Worm (Caenorhabditis elegans): ENCODE measurements around the gene H37A05.2.

H37A05.2 gene

DNA sequence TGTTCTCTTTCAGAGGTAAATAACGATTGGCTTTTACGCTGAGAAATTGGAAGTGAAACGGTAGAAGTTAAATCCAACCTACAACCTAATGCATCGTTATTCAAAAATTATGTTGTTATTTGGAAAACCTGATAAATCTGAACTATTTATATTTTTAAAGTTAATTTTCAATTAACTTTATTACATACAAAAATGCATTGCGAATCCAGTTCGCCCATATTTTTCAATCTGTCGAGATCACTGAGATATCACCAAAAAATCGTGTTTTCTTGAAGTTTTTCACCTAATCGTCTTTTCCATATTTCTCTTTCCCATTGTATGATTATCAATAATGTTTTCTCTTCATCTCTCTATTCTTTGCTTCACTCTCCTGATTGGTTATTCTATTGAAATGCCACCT lies 13.4 kb downstream of the H37A05.2 start, which contains the start of gene F53F4.15:
F53F4.15 (plus strand) TSS at position 301 of the 400 bp plus-strand sequence.
- TF ChIP-seq ces-1 (GFP tag; optimal IDR thresholded peaks at IDR 0.05) (no peak), nhr-237 (tag; optimal IDR thresholded peaks at IDR 0.05) (no peak), lin-32 (GFP tag; optimal IDR thresholded peaks at IDR 0.05) (no peak)

DNA sequence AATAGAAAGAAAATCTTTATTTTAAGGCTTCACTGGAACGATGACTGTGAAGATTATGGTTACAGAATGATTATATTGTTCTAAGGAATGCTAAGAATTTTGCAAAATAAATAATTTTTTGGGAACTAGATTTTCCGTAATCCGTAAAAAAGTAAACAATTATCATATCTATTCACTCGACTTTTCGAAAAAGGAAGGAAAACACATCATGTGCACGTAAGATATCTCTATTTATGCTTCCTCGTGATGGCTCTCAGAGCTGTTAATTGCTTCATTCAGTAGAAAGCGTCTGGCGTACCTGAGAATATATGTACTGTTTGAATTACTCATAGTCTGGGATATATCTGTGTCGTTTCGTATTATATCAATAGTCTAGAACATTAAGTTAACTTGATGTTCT lies 14.3 kb downstream of the H37A05.2 start, which contains the start of gene srd-11:
srd-11 (minus strand) TSS at position 101 of the 400 bp plus-strand sequence.
- TF ChIP-seq unc-62 (GFP tag; optimal IDR thresholded peaks at IDR 0.05) = no peak
- TF ChIP-seq ceh-43 (GFP tag; optimal IDR thresholded peaks at IDR 0.05) = no peak
- no peak for TF ChIP-seq ceh-83 (GFP tag; optimal IDR thresholded peaks at IDR 0.05)
- TF ChIP-seq unc-120 (tag; optimal IDR thresholded peaks at IDR 0.05; ENCODE audit: poor library complexity, severe bottlenecking) = no peak
- TF ChIP-seq nhr-76 (tag; optimal IDR thresholded peaks at IDR 0.05) = no peak
- no peak for TF ChIP-seq lin-32 (GFP tag; optimal IDR thresholded peaks at IDR 0.05)
- no peak for TF ChIP-seq bed-3 (GFP tag; optimal IDR thresholded peaks at IDR 0.05)

DNA sequence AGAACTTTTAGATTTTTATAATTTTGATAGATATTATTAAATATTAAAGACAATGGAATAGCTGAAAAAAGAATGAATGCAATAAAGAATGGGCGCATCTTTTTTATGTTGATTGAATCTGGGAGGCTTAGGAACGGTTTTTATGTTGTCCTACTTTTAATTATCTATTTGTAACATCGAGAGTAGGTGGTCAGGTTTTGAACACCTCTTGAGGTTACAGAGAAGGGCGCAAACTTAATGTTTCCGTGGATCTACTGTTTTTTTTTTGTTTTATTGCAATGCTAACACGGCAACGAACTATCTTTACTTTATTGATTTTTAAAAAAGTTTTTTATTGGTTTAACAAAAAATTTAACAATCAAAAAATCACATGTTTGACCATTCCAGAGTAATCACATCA lies 20.2 kb downstream of the H37A05.2 start, which contains the start of gene F53F4.7:
F53F4.7 (minus strand) TSS at position 101 of the 400 bp plus-strand sequence.
- no peak for TF ChIP-seq tbx-8 (GFP tag; optimal IDR thresholded peaks at IDR 0.05)
- no peak for TF ChIP-seq elt-1 (tag; optimal IDR thresholded peaks at IDR 0.05; ENCODE audit: borderline replicate concordance, insufficient read depth)
- no peak for TF ChIP-seq M03D4.4 (tag; optimal IDR thresholded peaks at IDR 0.05)
- TF ChIP-seq unc-62 (GFP tag; optimal IDR thresholded peaks at IDR 0.05) = no peak
- no peak for TF ChIP-seq zip-8 (tag; optimal IDR thresholded peaks at IDR 0.05)
- no peak for TF ChIP-seq ztf-11 (tag; optimal IDR thresholded peaks at IDR 0.05)
- TF ChIP-seq ceh-43 (GFP tag; optimal IDR thresholded peaks at IDR 0.05) = no peak
- TF ChIP-seq ham-2 (GFP tag; optimal IDR thresholded peaks at IDR 0.05) = no peak
- no peak for TF ChIP-seq bed-3 (GFP tag; optimal IDR thresholded peaks at IDR 0.05)
- TF ChIP-seq ces-1 (GFP tag; optimal IDR thresholded peaks at IDR 0.05) = no peak
- TF ChIP-seq flh-1 (GFP tag; optimal IDR thresholded peaks at IDR 0.05) = no peak
- no peak for TF ChIP-seq cnd-1 (tag; optimal IDR thresholded peaks at IDR 0.05)

DNA sequence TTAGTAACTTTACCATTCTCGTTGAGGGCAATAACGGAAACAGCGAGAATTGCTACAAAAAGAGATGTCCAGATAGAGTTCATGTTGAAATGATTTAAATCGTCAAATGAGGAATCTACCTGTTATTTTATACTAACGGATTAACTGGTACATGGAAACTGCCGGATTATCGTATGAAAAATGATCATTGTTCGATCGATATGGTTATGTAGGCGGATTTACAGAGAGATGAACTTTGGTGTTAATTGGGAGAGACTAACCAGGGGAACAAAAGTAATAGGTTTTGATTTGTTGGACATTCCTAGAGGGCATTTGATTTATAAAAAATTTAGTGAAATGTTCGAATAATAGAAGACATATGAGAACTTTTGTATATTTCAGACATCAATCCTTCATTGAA lies 22.3 kb downstream of the H37A05.2 start, which contains the start of gene spig-9:
spig-9 (minus strand) TSS at position 101 of the 400 bp plus-strand sequence.
- TF ChIP-seq zip-8 (tag; optimal IDR thresholded peaks at IDR 0.05) (no peak), elt-1 (tag; optimal IDR thresholded peaks at IDR 0.05; ENCODE audit: borderline replicate concordance, insufficient read depth) (no peak), tbx-8 (GFP tag; optimal IDR thresholded peaks at IDR 0.05) (no peak), drap-1 (GFP tag; optimal IDR thresholded peaks at IDR 0.05) (no peak), ceh-43 (GFP tag; optimal IDR thresholded peaks at IDR 0.05) (no peak)

DNA sequence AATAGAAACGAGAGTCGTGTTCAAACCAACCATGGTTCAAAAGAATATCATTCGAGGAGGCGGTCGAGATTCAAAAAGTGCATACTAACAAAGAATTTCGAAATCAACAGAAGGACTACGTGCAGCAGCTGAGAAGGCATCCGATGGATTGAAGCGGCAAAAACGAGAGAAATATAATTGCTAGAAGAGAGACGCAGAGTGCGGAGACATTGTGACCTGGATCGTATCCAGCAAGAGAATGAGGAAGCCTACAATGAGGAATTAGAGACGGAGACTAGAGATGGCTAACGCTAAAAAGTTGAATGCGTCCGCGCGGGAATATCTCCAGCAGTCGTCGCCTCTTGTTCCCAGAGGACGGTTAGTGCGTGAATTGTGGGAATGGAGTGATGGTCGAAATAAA lies 24.2 kb downstream of the H37A05.2 start:
- TF ChIP-seq ham-2 (GFP tag; optimal IDR thresholded peaks at IDR 0.05) (peak; percentile 93), mab-5 (tag; optimal IDR thresholded peaks at IDR 0.05) (no peak)

DNA sequence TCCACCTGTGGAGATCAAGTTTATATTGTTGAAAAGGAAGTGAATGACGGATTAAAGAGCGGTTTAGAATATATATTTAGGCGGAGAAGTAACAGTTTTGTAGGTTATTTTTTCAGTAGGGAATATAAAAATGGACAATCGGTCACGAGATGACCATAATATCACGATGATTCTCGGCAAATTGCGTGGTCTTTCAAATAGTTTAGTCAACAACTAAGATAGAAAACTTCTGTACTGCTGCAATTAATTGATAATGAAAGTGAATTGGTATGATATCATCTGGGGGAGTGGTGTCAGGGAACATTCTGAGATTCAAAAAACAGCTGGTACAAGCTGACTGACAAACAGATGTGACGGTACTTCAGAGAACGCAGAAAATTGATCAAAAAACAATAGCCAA lies 25.6 kb downstream of the H37A05.2 start:
- TF ChIP-seq ceh-43 (GFP tag; optimal IDR thresholded peaks at IDR 0.05) (no peak), mls-2 (tag; optimal IDR thresholded peaks at IDR 0.05) (no peak), pha-4 (tag; optimal IDR thresholded peaks at IDR 0.05) (no peak), nhr-12 (tag; optimal IDR thresholded peaks at IDR 0.05) (no peak), cnd-1 (tag; optimal IDR thresholded peaks at IDR 0.05) (no peak), lin-32 (GFP tag; optimal IDR thresholded peaks at IDR 0.05) (no peak), nhr-76 (tag; optimal IDR thresholded peaks at IDR 0.05) (no peak), unc-62 (GFP tag; optimal IDR thresholded peaks at IDR 0.05) (no peak), sptf-1 (tag; optimal IDR thresholded peaks at IDR 0.05) (no peak), blmp-1 (tag; optimal IDR thresholded peaks at IDR 0.05) (no peak), lsy-2 (tag; optimal IDR thresholded peaks at IDR 0.05) (no peak), mep-1 (tag; optimal IDR thresholded peaks at IDR 0.05) (no peak), nhr-28 (tag; optimal IDR thresholded peaks at IDR 0.05) (no peak), ztf-11 (tag; optimal IDR thresholded peaks at IDR 0.05) (no peak), elt-1 (tag; optimal IDR thresholded peaks at IDR 0.05; ENCODE audit: borderline replicate concordance, insufficient read depth) (no peak), drap-1 (GFP tag; optimal IDR thresholded peaks at IDR 0.05) (no peak)

Data from whole organism, mixed stage, embryonic.